Fruit fly (Drosophila melanogaster) whole organism, prepupa: ENCODE results near the gene CG31741.

Experiments
- Blimp-1 ChIP-seq: fragments of 200-800 bp; sonication (Bioruptor generic); optimal IDR thresholded peaks from 3 replicates; lab custom pipeline; 2017; ENCODE audit warnings: missing biosample characterization, missing genetic modification characterization, mild to moderate bottlenecking, moderate library complexity, missing genetic modification reagents
- CG10631 ChIP-seq: fragments of 200-800 bp; sonication (Bioruptor generic); optimal IDR thresholded peaks from 2 replicates; lab custom pipeline; 2016; ENCODE audit warnings: missing biosample characterization, missing genetic modification characterization
- CG10669 ChIP-seq: fragments of 200-800 bp; sonication (Bioruptor generic); optimal IDR thresholded peaks from 3 replicates; lab custom pipeline; 2018; ENCODE audit warnings: missing biosample characterization, mild to moderate bottlenecking, missing genetic modification characterization, moderate library complexity
- CG11294 ChIP-seq: fragments of 200-800 bp; sonication (Bioruptor generic); IDR thresholded peaks from 2 replicates; pipeline ENCODE4 v1.3.6; 2022; ENCODE audit warnings: missing biosample characterization, missing genetic modification characterization
- CG11762 ChIP-seq: fragments of 200-800 bp; sonication (Bioruptor generic); optimal IDR thresholded peaks from 3 replicates; lab custom pipeline; 2016; ENCODE audit warnings: missing biosample characterization, missing genetic modification characterization; ENCODE audit not compliant: insufficient read depth
- CG11902 ChIP-seq: fragments of 200-800 bp; sonication (Bioruptor generic); optimal IDR thresholded peaks from 3 replicates; lab custom pipeline; 2016; ENCODE audit warnings: missing biosample characterization, missing genetic modification characterization
- CG15336 ChIP-seq: fragments of 200-800 bp; sonication (Bioruptor generic); IDR thresholded peaks from 2 replicates; pipeline ENCODE4 v1.3.6; 2022; ENCODE audit warnings: missing biosample characterization, missing genetic modification characterization
- CG1621 ChIP-seq: fragments of 200-800 bp; sonication (Bioruptor generic); optimal IDR thresholded peaks from 3 replicates; lab custom pipeline; 2018; ENCODE audit warnings: missing biosample characterization, mild to moderate bottlenecking, missing genetic modification characterization
- CG31627 ChIP-seq: fragments of 200-800 bp; sonication (Bioruptor generic); optimal IDR thresholded peaks from 3 replicates; lab custom pipeline; 2016; ENCODE audit warnings: missing biosample characterization, missing genetic modification characterization
- CG32006 ChIP-seq: fragments of 200-800 bp; sonication (Bioruptor generic); optimal IDR thresholded peaks from 3 replicates; lab custom pipeline; 2017; ENCODE audit warnings: missing biosample characterization, mild to moderate bottlenecking, missing genetic modification characterization
- CG34406 ChIP-seq: fragments of 200-800 bp; sonication (Bioruptor generic); optimal IDR thresholded peaks from 3 replicates; lab custom pipeline; 2016; ENCODE audit warnings: missing biosample characterization, missing genetic modification characterization
- CG3919 ChIP-seq: fragments of 200-800 bp; sonication (Bioruptor generic); optimal IDR thresholded peaks from 3 replicates; lab custom pipeline; 2016; ENCODE audit warnings: missing biosample characterization, missing genetic modification characterization
- CG4318 ChIP-seq: fragments of 200-800 bp; sonication (Bioruptor generic); optimal IDR thresholded peaks from 3 replicates; lab custom pipeline; 2017; ENCODE audit warnings: missing biosample characterization, mild to moderate bottlenecking, missing genetic modification characterization
- CG6163 ChIP-seq: fragments of 200-800 bp; sonication (Bioruptor generic); IDR thresholded peaks from 3 replicates; pipeline ENCODE4 v1.3.6; 2022; ENCODE audit warnings: missing biosample characterization, missing genetic modification characterization
- CG6792 ChIP-seq: fragments of 200-800 bp; sonication (Bioruptor generic); optimal IDR thresholded peaks from 3 replicates; lab custom pipeline; 2016; ENCODE audit warnings: missing biosample characterization, missing genetic modification characterization
- CG6808 ChIP-seq: fragments of 200-800 bp; sonication (Bioruptor generic); optimal IDR thresholded peaks from 3 replicates; lab custom pipeline; 2017; ENCODE audit warnings: missing biosample characterization, missing genetic modification characterization, mild to moderate bottlenecking, moderate library complexity, missing genetic modification reagents
- CG6854 ChIP-seq: fragments of 200-800 bp; sonication (Bioruptor generic); optimal IDR thresholded peaks from 2 replicates; lab custom pipeline; 2017; ENCODE audit warnings: missing biosample characterization, mild to moderate bottlenecking, missing genetic modification characterization
- CG7368 ChIP-seq: fragments of 200-800 bp; sonication (Bioruptor generic); optimal IDR thresholded peaks from 3 replicates; lab custom pipeline; 2016; ENCODE audit warnings: missing biosample characterization, missing genetic modification characterization
- CG8119 ChIP-seq: fragments of 200-800 bp; sonication (Bioruptor generic); IDR thresholded peaks from 3 replicates; pipeline ENCODE4 v1.3.6; 2022; ENCODE audit warnings: missing biosample characterization, missing genetic modification characterization
- CG8319 ChIP-seq: fragments of 200-800 bp; sonication (Bioruptor generic); optimal IDR thresholded peaks from 3 replicates; lab custom pipeline; 2016; ENCODE audit warnings: missing biosample characterization, missing genetic modification characterization
- CG9139 ChIP-seq: fragments of 200-800 bp; sonication (Bioruptor generic); optimal IDR thresholded peaks from 3 replicates; lab custom pipeline; 2017; ENCODE audit warnings: missing biosample characterization, mild to moderate bottlenecking, missing genetic modification characterization
- Eip78C ChIP-seq: fragments of 200-800 bp; sonication (Bioruptor generic); peaks from one replicate; lab custom pipeline; 2016; ENCODE audit warnings: missing biosample characterization, missing genetic modification characterization
- Eip93F ChIP-seq: fragments of 200-800 bp; sonication (Bioruptor generic); optimal IDR thresholded peaks from 2 replicates; lab custom pipeline; 2016; ENCODE audit warnings: missing biosample characterization, mild to moderate bottlenecking, missing genetic modification characterization
- Ets21C ChIP-seq: fragments of 200-800 bp; sonication (Bioruptor generic); optimal IDR thresholded peaks from 3 replicates; lab custom pipeline; 2016; ENCODE audit warnings: missing biosample characterization, missing genetic modification characterization
- Ets96B ChIP-seq: fragments of 200-800 bp; optimal IDR thresholded peaks from 2 replicates; lab custom pipeline; 2019; ENCODE audit warnings: missing biosample characterization, mild to moderate bottlenecking, missing genetic modification characterization, moderate library complexity
- Gug ChIP-seq: fragments of 200-800 bp; sonication (Bioruptor generic); IDR thresholded peaks from 2 replicates; pipeline ENCODE4 v1.3.6; 2022; ENCODE audit warnings: missing biosample characterization, missing genetic modification characterization
- Hr39 ChIP-seq: fragments of 200-800 bp; sonication (Bioruptor generic); optimal IDR thresholded peaks from 2 replicates; lab custom pipeline; 2016; ENCODE audit warnings: missing biosample characterization, missing genetic modification characterization
- Hr4 ChIP-seq: fragments of 200-800 bp; sonication (Bioruptor generic); optimal IDR thresholded peaks from 3 replicates; lab custom pipeline; 2016; ENCODE audit warnings: missing biosample characterization, missing genetic modification characterization
- Lpt ChIP-seq: fragments of 200-800 bp; sonication (Bioruptor generic); optimal IDR thresholded peaks from 3 replicates; lab custom pipeline; 2016; ENCODE audit warnings: missing biosample characterization, missing genetic modification characterization
- OdsH ChIP-seq: fragments of 200-800 bp; sonication (Bioruptor generic); optimal IDR thresholded peaks from 3 replicates; lab custom pipeline; 2016; ENCODE audit warnings: missing biosample characterization, missing genetic modification characterization
- Smox ChIP-seq: fragments of 200-800 bp; sonication (Bioruptor generic); optimal IDR thresholded peaks from 3 replicates; lab custom pipeline; 2016; ENCODE audit warnings: missing biosample characterization, missing genetic modification characterization
- Sox102F ChIP-seq: fragments of 200-800 bp; sonication (Bioruptor generic); optimal IDR thresholded peaks from 2 replicates; lab custom pipeline; 2016; ENCODE audit warnings: missing biosample characterization, mild to moderate bottlenecking, missing genetic modification characterization
- Sox14 ChIP-seq: fragments of 200-800 bp; sonication (Bioruptor generic); optimal IDR thresholded peaks from 3 replicates; lab custom pipeline; 2016; ENCODE audit warnings: missing biosample characterization, missing genetic modification characterization
- acj6 ChIP-seq: fragments of 200-800 bp; sonication (Bioruptor generic); optimal IDR thresholded peaks from 3 replicates; lab custom pipeline; 2016; ENCODE audit warnings: missing biosample characterization, missing genetic modification characterization
- dac ChIP-seq: fragments of 200-800 bp; sonication (Bioruptor generic); optimal IDR thresholded peaks from 2 replicates; lab custom pipeline; 2017; ENCODE audit warnings: missing biosample characterization, mild to moderate bottlenecking, missing genetic modification characterization
- dsx ChIP-seq: fragments of 200-800 bp; optimal IDR thresholded peaks from 3 replicates; lab custom pipeline; 2019; ENCODE audit warnings: missing biosample characterization, mild to moderate bottlenecking, missing genetic modification characterization, moderate library complexity; ENCODE audit not compliant: poor library complexity, severe bottlenecking
- eg ChIP-seq: fragments of 200-800 bp; sonication (Bioruptor generic); IDR thresholded peaks from 3 replicates; pipeline ENCODE4 v1.3.6; 2022; ENCODE audit warnings: missing biosample characterization, missing genetic modification characterization
- esn ChIP-seq: fragments of 200-800 bp; sonication (Bioruptor generic); optimal IDR thresholded peaks from 2 replicates; lab custom pipeline; 2016; ENCODE audit warnings: missing biosample characterization, mild to moderate bottlenecking, missing genetic modification characterization, moderate library complexity
- fkh ChIP-seq: fragments of 200-800 bp; sonication (Bioruptor generic); optimal IDR thresholded peaks from 3 replicates; lab custom pipeline; 2017; ENCODE audit warnings: missing biosample characterization, mild to moderate bottlenecking, missing genetic modification characterization, moderate library complexity
- lz ChIP-seq: fragments of 200-800 bp; sonication (Bioruptor generic); optimal IDR thresholded peaks from 3 replicates; lab custom pipeline; 2016; ENCODE audit warnings: missing biosample characterization, missing genetic modification characterization
- net ChIP-seq: fragments of 200-800 bp; sonication (Bioruptor generic); optimal IDR thresholded peaks from 3 replicates; lab custom pipeline; 2016; ENCODE audit warnings: missing biosample characterization, missing genetic modification characterization
- pdm3 ChIP-seq: fragments of 200-800 bp; sonication (Bioruptor generic); optimal IDR thresholded peaks from 3 replicates; lab custom pipeline; 2016; ENCODE audit warnings: missing biosample characterization, missing genetic modification characterization
- salr ChIP-seq, 2 experiments: fragments of 200-800 bp; sonication (Bioruptor generic); optimal IDR thresholded peaks; 3 replicates each; lab custom pipeline; 2016 to 2018; ENCODE audit warnings: missing biosample characterization in 2 of 2, missing genetic modification characterization in 2 of 2, mild to moderate bottlenecking in 1 of 2
- spab ChIP-seq: fragments of 200-800 bp; sonication (Bioruptor generic); optimal IDR thresholded peaks from 2 replicates; lab custom pipeline; 2017; ENCODE audit warnings: missing biosample characterization, mild to moderate bottlenecking, missing genetic modification characterization, missing genetic modification reagents
- ss ChIP-seq, 2 experiments: fragments of 200-800 bp; sonication (Bioruptor generic); optimal IDR thresholded peaks; 2 replicates in 1 of 2; 3 replicates in 1 of 2; lab custom pipeline; 2017 to 2018; ENCODE audit warnings: mild to moderate bottlenecking in 2 of 2, missing biosample characterization in 2 of 2, missing genetic modification characterization in 2 of 2, moderate library complexity in 1 of 2
- topi ChIP-seq: fragments of 200-800 bp; sonication (Bioruptor generic); optimal IDR thresholded peaks from 3 replicates; lab custom pipeline; 2016; ENCODE audit warnings: missing biosample characterization, missing genetic modification characterization
- vri ChIP-seq: fragments of 200-800 bp; sonication (Bioruptor generic); optimal IDR thresholded peaks from 3 replicates; lab custom pipeline; 2016; ENCODE audit warnings: missing biosample characterization, mild to moderate bottlenecking, missing genetic modification characterization

The CG31741 gene

dm6 chr2L:18119643-18120042 is 35.6 kb downstream of the CG31741 start, which contains the start of gene CG5758 (continued):
- TF ChIP-seq acj6 (no peak), CG10631 (peak; percentile 3), CG1621 (peak; percentile 79)

dm6 chr2L:18121367-18122230 is 37.5 kb downstream of the CG31741 start:
- TF ChIP-seq Smox (GFP tag; lab: Kevin White, UChicago) (peak; percentile 94), Gug (GFP tag; lab: Robert Waterston, UW) (peak; percentile 97), dsx (GFP tag; lab: Kevin White, UChicago) (peak; percentile 99), Sox14 (GFP tag; lab: Kevin White, UChicago) (peak; percentile 98), CG8319 (peak; percentile 94), CG34406 (GFP tag; lab: Kevin White, UChicago) (peak; percentile 94), CG6792 (peak; percentile 98), CG10631 (peak; percentile 98), Hr4 (peak; percentile 96), fkh (no peak), acj6 (peak; percentile 96), Blimp-1 (GFP tag; lab: Kevin White, UChicago) (peak; percentile 74), lz (GFP tag; lab: Kevin White, UChicago) (peak; percentile 95), CG32006 (GFP tag; lab: Kevin White, UChicago) (peak; percentile 96), vri (peak; percentile 90), CG8119 (peak; percentile 97), Hr39 (GFP tag; lab: Kevin White, UChicago) (peak; percentile 95), CG6854 (GFP tag; lab: Kevin White, UChicago) (peak; percentile 89), CG6163 (GFP tag; lab: Robert Waterston, UW) (peak; percentile 97), net (GFP tag; lab: Kevin White, UChicago) (peak; percentile 96), esn (GFP tag; lab: Kevin White, UChicago) (peak; percentile 96), ss (GFP tag; optimal IDR thresholded peaks at IDR 0.05; lab: Kevin White, UChicago) (peak; percentile 97), CG9139 (GFP tag; lab: Kevin White, UChicago) (peak; percentile 93), Lpt (GFP tag; lab: Kevin White, UChicago) (peak; percentile 95), Ets96B (tag; lab: Kevin White, UChicago) (peak; percentile 98), OdsH (GFP tag; lab: Kevin White, UChicago) (peak; percentile 96), topi (GFP tag; lab: Kevin White, UChicago) (peak; percentile 96), CG3919 (GFP tag; lab: Kevin White, UChicago) (peak; percentile 98), CG15336 (GFP tag; lab: Robert Waterston, UW) (peak; percentile 98), spab (peak; percentile 96), CG4318 (peak; percentile 90), CG10669 (GFP tag; lab: Kevin White, UChicago) (peak; percentile 98), CG6808 (GFP tag; lab: Kevin White, UChicago) (peak; percentile 96), Eip78C (GFP tag; lab: Kevin White, UChicago) (peak; percentile 100), dac (GFP tag; lab: Kevin White, UChicago) (peak; percentile 92), eg (GFP tag; lab: Robert Waterston, UW) (peak; percentile 97), Ets21C (GFP tag; lab: Kevin White, UChicago) (peak; percentile 90), salr (GFP tag; optimal IDR thresholded peaks at IDR 0.05; lab: Kevin White, UChicago) (peak; percentile 94 to 95), CG7368 (GFP tag; lab: Kevin White, UChicago) (peak; percentile 97), pdm3 (GFP tag; lab: Kevin White, UChicago) (peak; percentile 97), CG11902 (GFP tag; lab: Kevin White, UChicago) (peak; percentile 93), CG11294 (GFP tag; lab: Robert Waterston, UW) (peak; percentile 93), Sox102F (GFP tag; lab: Kevin White, UChicago) (peak; percentile 95), CG31627 (GFP tag; lab: Kevin White, UChicago) (peak; percentile 95), CG11762 (GFP tag; lab: Kevin White, UChicago) (peak; percentile 95), Eip93F (GFP tag; lab: Kevin White, UChicago) (peak; percentile 81)
